Worm (Caenorhabditis elegans): Measurements from ENCODE around the gene M01H9.4.

ce11 chrIV:4517066-4517465 lies 34.4 kb upstream of the M01H9.4 start, which contains the start of gene ZK180.5:
- TF ChIP-seq pax-1 (tag; optimal IDR thresholded peaks at IDR 0.05) (no peak), ets-4 (tag; optimal IDR thresholded peaks at IDR 0.05) (no peak), sdc-2 (tag; optimal IDR thresholded peaks at IDR 0.05) (no peak), hlh-30 (tag; optimal IDR thresholded peaks at IDR 0.05; ENCODE audit: insufficient read depth) (no peak), tbx-2 (tag; optimal IDR thresholded peaks at IDR 0.05) (no peak), pha-4 (tag; optimal IDR thresholded peaks at IDR 0.05) (no peak), npax-4 (tag; optimal IDR thresholded peaks at IDR 0.05) (no peak)

All from whole organism, late embryonic.